Worm (Caenorhabditis elegans) whole organism, L2 larva: ENCODE data around the gene C35A5.10.

ENCODE experiments used
- F13H6.1 ChIP-seq: sonication (generic microtip); optimal IDR thresholded peaks from 2 replicates; lab custom pipeline; 2016; ENCODE audit warnings: missing genetic modification characterization, missing compliant biosample characterization
- Y55F3AM.14 ChIP-seq: fragments of 200-800 bp; sonication (Bioruptor generic); optimal IDR thresholded peaks from 2 replicates; lab custom pipeline; 2018; ENCODE audit warnings: mild to moderate bottlenecking, missing genetic modification characterization, missing compliant biosample characterization
- ZK546.5 ChIP-seq: sonication (generic microtip); optimal IDR thresholded peaks from 2 replicates; lab custom pipeline; 2017; ENCODE audit warnings: missing biosample characterization, missing genetic modification characterization
- alr-1 ChIP-seq: fragments of 150-350 bp; optimal IDR thresholded peaks from 2 replicates; lab custom pipeline; 2014; ENCODE audit warnings: missing biosample characterization, missing genetic modification characterization
- blmp-1 ChIP-seq: sonication (generic microtip); optimal IDR thresholded peaks from 2 replicates; lab custom pipeline; 2017; ENCODE audit warnings: missing genetic modification characterization, mild to moderate bottlenecking, missing compliant biosample characterization, antibody characterized with exemption, moderate library complexity; ENCODE audit not compliant: insufficient read depth
- ceh-16 ChIP-seq: fragments of 150-350 bp; optimal IDR thresholded peaks from 2 replicates; lab custom pipeline; 2014; ENCODE audit warnings: missing biosample characterization, missing genetic modification characterization
- ceh-82 ChIP-seq: fragments of 150-350 bp; optimal IDR thresholded peaks from 2 replicates; lab custom pipeline; 2014; ENCODE audit warnings: missing biosample characterization, missing genetic modification characterization
- crh-2 ChIP-seq: sonication (generic microtip); optimal IDR thresholded peaks from 2 replicates; lab custom pipeline; 2017; ENCODE audit warnings: missing biosample characterization, missing genetic modification characterization
- dmd-4 ChIP-seq: sonication (generic microtip); optimal IDR thresholded peaks from 2 replicates; lab custom pipeline; 2017; ENCODE audit warnings: missing biosample characterization, missing genetic modification characterization
- egl-27 ChIP-seq: sonication (generic microtip); optimal IDR thresholded peaks from 3 replicates; lab custom pipeline; 2017; ENCODE audit warnings: missing biosample characterization, missing genetic modification reagents, missing genetic modification characterization
- elt-3 ChIP-seq: sonication (generic microtip); optimal IDR thresholded peaks from 2 replicates; lab custom pipeline; 2017; ENCODE audit warnings: missing biosample characterization, missing genetic modification characterization
- fos-1 ChIP-seq: fragments of 150-350 bp; optimal IDR thresholded peaks from 2 replicates; lab custom pipeline; 2014; ENCODE audit warnings: missing biosample characterization, missing genetic modification characterization
- lin-11 ChIP-seq: fragments of 150-350 bp; sonication (generic microtip); optimal IDR thresholded peaks from 2 replicates; lab custom pipeline; 2014; ENCODE audit warnings: missing biosample characterization, missing genetic modification characterization, inconsistent platforms, mixed read lengths
- lin-13 ChIP-seq: fragments of 150-350 bp; optimal IDR thresholded peaks from 2 replicates; lab custom pipeline; 2014; ENCODE audit warnings: missing biosample characterization, missing genetic modification reagents, missing genetic modification characterization
- lin-39 ChIP-seq: fragments of 150-350 bp; optimal IDR thresholded peaks from 2 replicates; lab custom pipeline; 2014; ENCODE audit warnings: missing biosample characterization, missing genetic modification reagents, missing genetic modification characterization
- mdl-1 ChIP-seq, 2 experiments: fragments of 150-350 bp in 1 of 2; sonication (generic microtip) in 1 of 2; optimal IDR thresholded peaks; 2 replicates each; lab custom pipeline; 2017; ENCODE audit warnings: missing biosample characterization in 2 of 2, missing genetic modification characterization in 2 of 2
- nhr-10 ChIP-seq: sonication (generic microtip); optimal IDR thresholded peaks from 2 replicates; lab custom pipeline; 2017; ENCODE audit warnings: missing biosample characterization, missing genetic modification characterization
- nhr-11 ChIP-seq: fragments of 150-350 bp; optimal IDR thresholded peaks from 2 replicates; lab custom pipeline; 2014; ENCODE audit warnings: missing biosample characterization, missing genetic modification characterization
- nhr-21 ChIP-seq: fragments of 150-350 bp; optimal IDR thresholded peaks from 2 replicates; lab custom pipeline; 2014; ENCODE audit warnings: missing biosample characterization, missing genetic modification characterization
- nhr-23 ChIP-seq: fragments of 150-350 bp; optimal IDR thresholded peaks from 2 replicates; lab custom pipeline; 2014; ENCODE audit warnings: missing biosample characterization, missing genetic modification reagents, missing genetic modification characterization
- nhr-237 ChIP-seq: fragments of 150-350 bp; optimal IDR thresholded peaks from 2 replicates; lab custom pipeline; 2014; ENCODE audit warnings: missing biosample characterization, missing genetic modification characterization
- nhr-77 ChIP-seq: fragments of 150-350 bp; optimal IDR thresholded peaks from 2 replicates; lab custom pipeline; 2014; ENCODE audit warnings: missing biosample characterization, missing genetic modification characterization
- sem-4 ChIP-seq: fragments of 150-350 bp; optimal IDR thresholded peaks from 2 replicates; lab custom pipeline; 2014; ENCODE audit warnings: missing biosample characterization, missing genetic modification reagents, missing genetic modification characterization
- sma-9 ChIP-seq, 2 experiments: fragments of 150-350 bp in 1 of 2; sonication (generic microtip) in 1 of 2; optimal IDR thresholded peaks; 2 replicates each; lab custom pipeline; 2014 to 2016; ENCODE audit warnings: missing genetic modification characterization in 2 of 2, mild to moderate bottlenecking in 1 of 2, missing biosample characterization in 1 of 2, missing compliant biosample characterization in 1 of 2, missing genetic modification reagents in 1 of 2, moderate library complexity in 1 of 2
- snpc-4 ChIP-seq: fragments of 150-350 bp; optimal IDR thresholded peaks from 2 replicates; lab custom pipeline; 2014; ENCODE audit warnings: missing biosample characterization, missing genetic modification characterization
- unc-39 ChIP-seq: fragments of 150-350 bp; optimal IDR thresholded peaks from 2 replicates; lab custom pipeline; 2014; ENCODE audit warnings: missing biosample characterization, missing genetic modification characterization
- unc-55 ChIP-seq: fragments of 150-350 bp; sonication (generic microtip); optimal IDR thresholded peaks from 3 replicates; lab custom pipeline; 2014; ENCODE audit warnings: missing biosample characterization, missing genetic modification reagents, missing genetic modification characterization
- unc-62 ChIP-seq: fragments of 150-350 bp; optimal IDR thresholded peaks from 2 replicates; lab custom pipeline; 2014; ENCODE audit warnings: missing biosample characterization, missing genetic modification reagents, missing genetic modification characterization
- zag-1 ChIP-seq: fragments of 150-350 bp; optimal IDR thresholded peaks from 2 replicates; lab custom pipeline; 2014; ENCODE audit warnings: missing biosample characterization, missing genetic modification characterization
- ztf-1 ChIP-seq: fragments of 200-800 bp; sonication (Bioruptor generic); conservative IDR thresholded peaks from 2 replicates; pipeline ENCODE4 v1.3.6; 2022; ENCODE audit warnings: missing genetic modification characterization, missing compliant biosample characterization
- ztf-11 ChIP-seq: sonication (generic microtip); optimal IDR thresholded peaks from 2 replicates; lab custom pipeline; 2017; ENCODE audit warnings: missing biosample characterization, missing genetic modification characterization
- ztf-4 ChIP-seq: fragments of 150-350 bp; optimal IDR thresholded peaks from 2 replicates; lab custom pipeline; 2014; ENCODE audit warnings: missing biosample characterization, missing genetic modification characterization

Gene C35A5.10

DNA sequence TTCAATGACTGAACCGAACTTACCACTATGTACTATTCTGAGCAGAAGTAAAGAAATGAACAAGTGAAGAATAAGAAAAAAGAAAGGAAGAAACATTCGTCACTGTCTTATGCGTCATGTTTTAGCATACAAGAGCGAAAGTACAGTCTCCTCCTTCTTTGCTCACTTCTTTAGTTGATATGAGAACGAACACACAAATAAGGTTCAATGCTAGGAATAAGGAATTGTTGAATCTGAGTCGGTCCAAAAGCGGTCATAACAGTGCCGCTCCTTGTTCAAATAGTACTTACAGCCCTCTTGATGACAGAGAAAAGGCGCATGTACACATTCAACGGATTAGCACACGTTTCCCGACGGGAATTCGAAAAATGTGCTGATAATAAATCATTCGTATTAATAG, 35.1 kb downstream of the C35A5.10 start, which contains the start of gene F25D1.8:
Gene F25D1.8, plus strand, starts transcription at position 301 of the 400 bp plus-strand sequence.
- no peak for TF ChIP-seq nhr-21
- no peak for TF ChIP-seq alr-1 (tag; lab: Kevin White, UChicago)
- TF ChIP-seq zag-1 (tag; lab: Kevin White, UChicago) = no peak
- no peak for TF ChIP-seq nhr-23 (tag; lab: Kevin White, UChicago)
- no peak for TF ChIP-seq nhr-10 (tag; lab: Kevin White, UChicago)
- TF ChIP-seq, all 48 proteins: peak for 0

DNA sequence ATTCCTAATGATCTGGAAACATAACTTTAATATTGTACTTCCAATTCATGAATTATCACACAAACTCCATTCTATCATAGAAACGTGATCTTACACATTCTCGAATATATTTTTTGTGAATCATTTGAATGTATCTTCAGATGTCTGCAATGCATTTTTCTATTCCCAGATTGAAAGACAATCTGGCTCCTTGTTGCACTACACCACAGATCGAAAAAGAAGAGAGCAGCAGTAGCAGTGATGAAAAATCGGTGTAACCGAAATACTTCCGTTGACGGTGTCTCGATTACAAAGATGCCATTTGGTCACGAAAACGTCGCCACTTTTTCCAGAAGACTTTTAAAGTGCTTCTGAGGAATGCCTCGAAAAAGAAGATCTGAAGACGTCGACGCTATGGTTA, 36.0 kb downstream of the C35A5.10 start, which contains the start of gene degt-1:
Gene degt-1, plus strand, starts transcription at position 301 of the 400 bp plus-strand sequence.
- TF ChIP-seq ceh-16 = no peak

DNA sequence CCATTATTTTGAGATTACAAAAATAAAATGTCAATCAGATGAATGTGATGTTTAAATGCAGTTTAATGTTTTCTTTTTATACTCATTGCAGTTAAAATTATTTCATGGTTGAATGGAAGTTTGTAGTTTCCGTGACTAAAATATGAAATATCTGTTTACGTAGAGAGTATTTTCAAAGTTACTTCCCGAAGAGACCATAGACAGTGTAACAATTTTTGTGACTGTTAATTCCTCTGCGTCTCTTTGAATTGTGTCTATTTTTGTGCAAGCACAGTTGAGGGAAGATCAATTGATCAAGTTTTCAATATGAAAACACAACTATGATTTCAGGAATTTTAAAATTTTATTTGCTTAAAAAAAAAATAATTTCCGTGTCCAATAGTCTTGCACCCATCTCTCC, 42.8 kb downstream of the C35A5.10 start, which contains the start of gene F25D1.5:
Gene F25D1.5, minus strand, starts transcription at position 35 of the 400 bp plus-strand sequence.
- TF ChIP-seq fos-1 (tag; lab: Kevin White, UChicago) = peak; percentile 41
- no peak for TF ChIP-seq ztf-11 (tag; lab: Kevin White, UChicago)
- TF ChIP-seq ceh-16 = no peak
- TF ChIP-seq nhr-77 (tag; lab: Kevin White, UChicago) = peak; percentile 27
- peak; percentile 24 for TF ChIP-seq crh-2
- peak; percentile 59 for TF ChIP-seq sma-9 (GFP tag; optimal IDR thresholded peaks at IDR 0.05; lab: Kevin White, UChicago)
- no peak for TF ChIP-seq sma-9 (tag; optimal IDR thresholded peaks at IDR 0.05; lab: Kevin White, UChicago)
- TF ChIP-seq, all 48 proteins: peak for 4

DNA sequence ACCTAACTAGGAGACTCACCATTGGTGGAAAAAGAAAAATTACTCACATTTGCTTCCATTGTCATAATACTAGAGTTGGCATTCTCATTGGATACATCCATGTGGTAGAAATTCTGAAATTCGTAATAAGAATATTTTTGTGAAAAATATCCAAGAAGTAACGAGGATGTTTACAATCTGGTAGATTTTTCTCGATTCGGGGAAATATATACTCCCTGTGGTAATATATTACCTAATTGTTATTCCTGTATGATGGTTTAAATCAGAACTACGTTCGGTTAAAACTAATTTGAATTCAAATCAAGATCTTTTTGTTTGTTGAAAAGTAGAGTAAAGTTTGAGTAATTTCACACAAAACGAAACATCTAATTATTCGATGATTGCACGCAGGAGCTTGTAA, 45.0 kb downstream of the C35A5.10 start, which contains the start of gene srd-34:
Gene srd-34, minus strand, starts transcription at position 101 of the 400 bp plus-strand sequence.
- TF ChIP-seq Y55F3AM.14 (GFP tag; lab: Kevin White, UChicago) (no peak), nhr-10 (tag; lab: Kevin White, UChicago) (no peak), unc-55 (GFP tag; lab: Kevin White, UChicago) (no peak), nhr-23 (tag; lab: Kevin White, UChicago) (no peak), nhr-21 (no peak), ztf-1 (GFP tag; lab: Robert Waterston, UW) (no peak), snpc-4 (tag; lab: Kevin White, UChicago) (no peak), ceh-82 (no peak), sem-4 (no peak), ztf-11 (tag; lab: Kevin White, UChicago) (no peak), fos-1 (tag; lab: Kevin White, UChicago) (no peak), dmd-4 (tag; lab: Kevin White, UChicago) (no peak), sma-9 (GFP tag; optimal IDR thresholded peaks at IDR 0.05; lab: Kevin White, UChicago) (no peak), sma-9 (tag; optimal IDR thresholded peaks at IDR 0.05; lab: Kevin White, UChicago) (no peak)

DNA sequence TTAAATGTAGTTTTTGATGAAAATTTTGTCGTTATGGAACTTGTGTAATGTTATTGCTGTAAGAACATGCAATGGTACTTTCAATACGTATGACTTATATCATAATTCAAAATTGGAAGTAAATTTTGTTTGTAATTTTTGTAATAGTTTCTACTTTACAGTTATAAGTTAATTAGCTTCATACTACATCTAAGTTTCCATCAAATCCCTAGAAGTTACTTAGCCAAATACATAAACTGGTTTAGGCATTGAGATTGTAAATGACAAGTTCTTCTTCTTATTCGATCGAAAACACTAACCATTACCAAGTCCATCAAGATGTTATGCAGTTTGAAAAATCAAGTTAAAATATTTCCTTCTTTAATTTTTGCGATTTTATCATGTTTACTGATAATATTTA, 45.7 kb downstream of the C35A5.10 start, which contains the start of gene F32G8.2:
Gene F32G8.2, plus strand, starts transcription at position 301 of the 400 bp plus-strand sequence.
- TF ChIP-seq ZK546.5 (tag; lab: Kevin White, UChicago) (no peak), lin-39 (tag; lab: Kevin White, UChicago) (no peak), mdl-1 (tag; optimal IDR thresholded peaks at IDR 0.05; lab: Kevin White, UChicago) (no peak), unc-39 (tag; lab: Kevin White, UChicago) (no peak), alr-1 (tag; lab: Kevin White, UChicago) (no peak), ceh-16 (no peak), lin-11 (tag; lab: Kevin White, UChicago) (no peak), nhr-11 (tag; lab: Kevin White, UChicago) (no peak), lin-13 (GFP tag; lab: Kevin White, UChicago) (no peak), fos-1 (tag; lab: Kevin White, UChicago) (no peak), blmp-1 (tag; lab: Kevin White, UChicago) (no peak), crh-2 (no peak), Y55F3AM.14 (GFP tag; lab: Kevin White, UChicago) (no peak), egl-27 (tag; lab: Kevin White, UChicago) (no peak), nhr-237 (tag; lab: Kevin White, UChicago) (no peak), unc-62 (GFP tag; lab: Kevin White, UChicago) (no peak), ztf-4 (no peak), F13H6.1 (tag; lab: Kevin White, UChicago) (no peak), elt-3 (tag; lab: Kevin White, UChicago) (no peak)
